Fruit fly (Drosophila melanogaster) S2 (cell line): Measurements from ENCODE around the gene CG31200.

ENCODE experiments used
- CG8478 ChIP-seq: fragments of >200 bp; optimal IDR thresholded peaks from 2 replicates; lab custom pipeline; 2018
- CTCF ChIP-seq, 2 experiments: fragments of >200 bp; optimal IDR thresholded peaks; 2 replicates each; lab custom pipeline; 2018

dm6 chr3R:20748974-20749373 lies 3.8 kb upstream of the CG31200 start, which contains the start of gene Prosalpha4T1:
- TF ChIP-seq CG8478 (lab: Kevin White, UChicago): no peak
- TF ChIP-seq CTCF (optimal IDR thresholded peaks at IDR 0.05; lab: Kevin White, UChicago): no peak
